Worm (Caenorhabditis elegans): ENCODE data around the gene idh-1.

idh-1 gene

ce11 chrIV:9444417-9445026 lies 3.6 kb upstream of the idh-1 start (continued):
- peak; percentile 46 for TF ChIP-seq sup-37 (GFP tag; optimal IDR thresholded peaks at IDR 0.05)
- peak; percentile 83 to 88 for TF ChIP-seq lin-35 (GFP tag; optimal IDR thresholded peaks at IDR 0.05)
- peak; percentile 72 for TF ChIP-seq ceh-88 (GFP tag; IDR thresholded peaks at IDR 0.05)
- peak; percentile 52 to 79 for TF ChIP-seq egl-27 (tag; optimal IDR thresholded peaks at IDR 0.05)
- peak; percentile 97 for TF ChIP-seq nhr-85 (tag)
- TF ChIP-seq lir-3 (tag; optimal IDR thresholded peaks at IDR 0.05; ENCODE audit: poor library complexity): peak; percentile 72
- TF ChIP-seq lin-14 (GFP tag; optimal IDR thresholded peaks at IDR 0.05): peak; percentile 99
- peak; percentile 97 for TF ChIP-seq nhr-47 (tag; optimal IDR thresholded peaks at IDR 0.05)
- peak; percentile 95 for TF ChIP-seq dsc-1 (tag; optimal IDR thresholded peaks at IDR 0.05)
- no peak for TF ChIP-seq ets-5 (GFP tag; IDR thresholded peaks at IDR 0.05)
- TF ChIP-seq pag-3 (tag; optimal IDR thresholded peaks at IDR 0.05; ENCODE audit: borderline replicate concordance, insufficient read depth): no peak
- peak; percentile 83 for TF ChIP-seq ztf-4 (tag; optimal IDR thresholded peaks at IDR 0.05)
- TF ChIP-seq lin-13 (GFP tag; optimal IDR thresholded peaks at IDR 0.05): peak; percentile 91
- peak; percentile 96 for TF ChIP-seq swsn-7 (tag; optimal IDR thresholded peaks at IDR 0.05)
- peak; percentile 61 for TF ChIP-seq zag-1 (tag; optimal IDR thresholded peaks at IDR 0.05)
- peak; percentile 95 for TF ChIP-seq jun-1 (tag; optimal IDR thresholded peaks at IDR 0.05)
- TF ChIP-seq pqm-1 (tag; optimal IDR thresholded peaks at IDR 0.05): no peak
- peak; percentile 88 for TF ChIP-seq hpl-2 (GFP tag; optimal IDR thresholded peaks at IDR 0.05)
- peak; percentile 90 for TF ChIP-seq mep-1 (tag; optimal IDR thresholded peaks at IDR 0.05)
- no peak for TF ChIP-seq nhr-28 (tag; optimal IDR thresholded peaks at IDR 0.05)
- TF ChIP-seq blmp-1 (tag; optimal IDR thresholded peaks at IDR 0.05): peak; percentile 62
- TF ChIP-seq grh-1 (GFP tag; IDR thresholded peaks at IDR 0.05): peak; percentile 73
- peak; percentile 76 for TF ChIP-seq unc-130 (tag; optimal IDR thresholded peaks at IDR 0.05)
- peak; percentile 85 for TF ChIP-seq pax-3 (tag; optimal IDR thresholded peaks at IDR 0.05)
- TF ChIP-seq ztf-11 (tag; optimal IDR thresholded peaks at IDR 0.05): peak in 1 of 2 experiments; percentile 89
- TF ChIP-seq nhr-237 (tag; optimal IDR thresholded peaks at IDR 0.05): peak; percentile 87
- peak; percentile 47 for TF ChIP-seq mef-2 (tag; optimal IDR thresholded peaks at IDR 0.05)
- peak; percentile 86 for TF ChIP-seq lin-39 (tag; optimal IDR thresholded peaks at IDR 0.05)
- peak; percentile 80 for TF ChIP-seq sox-4 (tag; optimal IDR thresholded peaks at IDR 0.05)
- TF ChIP-seq fkh-10 (GFP tag; optimal IDR thresholded peaks at IDR 0.05): peak; percentile 87
- no peak for TF ChIP-seq ceh-63 (GFP tag; optimal IDR thresholded peaks at IDR 0.05)
- TF ChIP-seq C34B4.2 (tag; optimal IDR thresholded peaks at IDR 0.05): no peak
- peak; percentile 96 for TF ChIP-seq nhr-19 (GFP tag; conservative IDR thresholded peaks at IDR 0.05)
- peak in 4 of 6 experiments; percentile 41 to 80 (median 65) for TF ChIP-seq elt-3 (tag; optimal IDR thresholded peaks at IDR 0.05)
- peak; percentile 25 for TF ChIP-seq nhr-76 (tag; optimal IDR thresholded peaks at IDR 0.05)
- peak; percentile 30 for TF ChIP-seq efl-3 (GFP tag; optimal IDR thresholded peaks at IDR 0.05)
- TF ChIP-seq nhr-77 (tag; optimal IDR thresholded peaks at IDR 0.05): peak; percentile 96
- peak; percentile 96 for TF ChIP-seq nhr-90 (tag; optimal IDR thresholded peaks at IDR 0.05; ENCODE audit: poor library complexity)
- peak; percentile 97 for TF ChIP-seq snu-23 (GFP tag; optimal IDR thresholded peaks at IDR 0.05)
- peak; percentile 88 for TF ChIP-seq mab-9 (GFP tag; IDR thresholded peaks at IDR 0.05)
- peak; percentile 78 for TF ChIP-seq skn-1 (tag; optimal IDR thresholded peaks at IDR 0.05)
- peak; percentile 51 for TF ChIP-seq F16B12.6 (tag; optimal IDR thresholded peaks at IDR 0.05)
- peak; percentile 87 to 90 for TF ChIP-seq lsy-2 (tag; optimal IDR thresholded peaks at IDR 0.05)
- peak; percentile 92 for TF ChIP-seq C16A3.4 (tag; optimal IDR thresholded peaks at IDR 0.05)
- TF ChIP-seq fkh-8 (tag; optimal IDR thresholded peaks at IDR 0.05): peak; percentile 94
- no peak for TF ChIP-seq nhr-12 (tag; optimal IDR thresholded peaks at IDR 0.05)
- peak; percentile 52 for TF ChIP-seq fkh-4 (tag; optimal IDR thresholded peaks at IDR 0.05; ENCODE audit: borderline replicate concordance)
- no peak for TF ChIP-seq ces-1 (GFP tag; optimal IDR thresholded peaks at IDR 0.05)
- TF ChIP-seq hlh-17 (GFP tag; optimal IDR thresholded peaks at IDR 0.05; ENCODE audit: borderline replicate concordance): peak; percentile 57
- TF ChIP-seq vab-15 (tag; optimal IDR thresholded peaks at IDR 0.05): peak; percentile 48
- TF ChIP-seq C04F5.9 (tag; optimal IDR thresholded peaks at IDR 0.05): peak; percentile 61
